Fruit fly (Drosophila melanogaster) whole organism, embryonic: ENCODE data around the gene CG8173.
A peak's percentile ranks its signal among the peaks of the same experiment; 100 is the strongest.

Experiments
- Ada2b ChIP-seq: fragments of 200-800 bp; sonication (Bioruptor generic); IDR thresholded peaks from 2 replicates; pipeline ENCODE4 v1.3.6; 2022; ENCODE audit warnings: missing biosample characterization, missing genetic modification characterization
- Bdp1 ChIP-seq: fragments of 200-800 bp; sonication (Bioruptor generic); optimal IDR thresholded peaks from 3 replicates; lab custom pipeline; 2016; ENCODE audit warnings: missing biosample characterization, missing genetic modification characterization
- CG10979 ChIP-seq: fragments of 200-800 bp; sonication (Bioruptor generic); optimal IDR thresholded peaks from 2 replicates; lab custom pipeline; 2018; ENCODE audit warnings: missing biosample characterization, mild to moderate bottlenecking, missing genetic modification characterization, moderate library complexity
- CG11723 ChIP-seq: fragments of 200-800 bp; sonication (Bioruptor generic); optimal IDR thresholded peaks from 2 replicates; lab custom pipeline; 2017; ENCODE audit warnings: missing biosample characterization, mild to moderate bottlenecking, missing genetic modification characterization
- CG15011 ChIP-seq: fragments of 200-800 bp; sonication (Bioruptor generic); optimal IDR thresholded peaks from 3 replicates; lab custom pipeline; 2018; ENCODE audit warnings: missing biosample characterization, mild to moderate bottlenecking, missing genetic modification characterization
- CG16815 ChIP-seq: fragments of 200-800 bp; sonication (Bioruptor generic); optimal IDR thresholded peaks from 3 replicates; lab custom pipeline; 2017; ENCODE audit warnings: missing biosample characterization, mild to moderate bottlenecking, missing genetic modification characterization
- CG17612 ChIP-seq: fragments of 200-800 bp; sonication (Bioruptor generic); IDR thresholded peaks from 2 replicates; pipeline ENCODE4 v1.3.6; 2022; ENCODE audit warnings: missing biosample characterization, missing genetic modification characterization
- CG17802 ChIP-seq: fragments of 200-800 bp; sonication (Bioruptor generic); optimal IDR thresholded peaks from 2 replicates; lab custom pipeline; 2018; ENCODE audit warnings: missing biosample characterization, mild to moderate bottlenecking, missing genetic modification characterization, moderate library complexity
- CG2129 ChIP-seq: fragments of 200-800 bp; sonication (Bioruptor generic); IDR thresholded peaks from 2 replicates; pipeline ENCODE4 v1.3.6; 2022; ENCODE audit warnings: missing biosample characterization, missing genetic modification characterization; ENCODE audit not compliant: partially characterized antibody
- CG3163 ChIP-seq: fragments of 200-800 bp; sonication (Bioruptor generic); optimal IDR thresholded peaks from 3 replicates; lab custom pipeline; 2016; ENCODE audit warnings: missing biosample characterization, missing genetic modification characterization
- CG4730 ChIP-seq: fragments of 200-800 bp; sonication (Bioruptor generic); IDR thresholded peaks from 2 replicates; pipeline ENCODE4 v1.3.6; 2022; ENCODE audit warnings: missing biosample characterization, missing genetic modification characterization
- CG5180 ChIP-seq: fragments of 200-800 bp; sonication (Bioruptor generic); optimal IDR thresholded peaks from 3 replicates; lab custom pipeline; 2017; ENCODE audit warnings: missing biosample characterization, missing genetic modification characterization, mild to moderate bottlenecking, moderate library complexity, missing genetic modification reagents
- CG7372 ChIP-seq: fragments of 200-800 bp; sonication (Bioruptor generic); IDR thresholded peaks from 2 replicates; pipeline ENCODE4 v1.3.6; 2022; ENCODE audit warnings: missing biosample characterization, missing genetic modification characterization
- CG7987 ChIP-seq: fragments of 200-800 bp; sonication (Bioruptor generic); optimal IDR thresholded peaks from 2 replicates; lab custom pipeline; 2018; ENCODE audit warnings: missing biosample characterization, mild to moderate bottlenecking, missing genetic modification characterization, moderate library complexity
- CG8089 ChIP-seq: fragments of 200-800 bp; sonication (Bioruptor generic); optimal IDR thresholded peaks from 3 replicates; lab custom pipeline; 2016; ENCODE audit warnings: missing biosample characterization, missing genetic modification characterization
- Dbx ChIP-seq: fragments of 200-800 bp; sonication (Bioruptor generic); IDR thresholded peaks from 3 replicates; pipeline ENCODE4 v1.3.6; 2022; ENCODE audit warnings: missing biosample characterization, missing genetic modification characterization
- Dp ChIP-seq: fragments of 200-800 bp; sonication (Bioruptor generic); optimal IDR thresholded peaks from 2 replicates; lab custom pipeline; 2018; ENCODE audit warnings: missing biosample characterization, mild to moderate bottlenecking, missing genetic modification characterization, moderate library complexity
- E2f1 ChIP-seq: fragments of 200-800 bp; sonication (Bioruptor generic); IDR thresholded peaks from 2 replicates; pipeline ENCODE4 v1.3.6; 2022; ENCODE audit warnings: missing biosample characterization, missing genetic modification characterization
- Gug ChIP-seq: fragments of 200-800 bp; sonication (Bioruptor generic); IDR thresholded peaks from 4 replicates; pipeline ENCODE4 v1.3.6; 2022; ENCODE audit warnings: missing biosample characterization, missing genetic modification characterization
- HLH54F ChIP-seq: fragments of 200-800 bp; sonication (Bioruptor generic); optimal IDR thresholded peaks from 3 replicates; lab custom pipeline; 2016; ENCODE audit warnings: missing biosample characterization, missing genetic modification characterization
- Hmx ChIP-seq: fragments of 200-800 bp; sonication (Bioruptor generic); optimal IDR thresholded peaks from 2 replicates; lab custom pipeline; 2016; ENCODE audit warnings: missing biosample characterization, missing genetic modification characterization
- Opbp ChIP-seq: fragments of 200-800 bp; sonication (Bioruptor generic); IDR thresholded peaks from 3 replicates; pipeline ENCODE4 v1.3.6; 2022; ENCODE audit warnings: missing biosample characterization, missing genetic modification characterization; ENCODE audit not compliant: partially characterized antibody
- PHDP ChIP-seq: fragments of 200-800 bp; sonication (Bioruptor generic); optimal IDR thresholded peaks from 3 replicates; lab custom pipeline; 2018; ENCODE audit warnings: missing biosample characterization, mild to moderate bottlenecking, missing genetic modification characterization, moderate library complexity
- Stat92E ChIP-seq, 3 experiments: fragments of >200 bp in 2 of 3; fragments of 200-800 bp in 1 of 3; sonication (Bioruptor generic) in 1 of 3; optimal IDR thresholded peaks; 2 replicates each; lab custom pipeline; 2017 to 2019; ENCODE audit warnings: missing biosample characterization in 3 of 3, missing genetic modification characterization in 3 of 3, mild to moderate bottlenecking in 1 of 3, moderate library complexity in 1 of 3
- Tbp ChIP-seq: fragments of >200 bp; optimal IDR thresholded peaks from 2 replicates; lab custom pipeline; 2018; ENCODE audit warnings: missing biosample characterization, missing genetic modification characterization
- Xrp1 ChIP-seq: fragments of 200-800 bp; sonication (Bioruptor generic); IDR thresholded peaks from 2 replicates; pipeline ENCODE4 v1.3.6; 2022; ENCODE audit warnings: missing biosample characterization, missing genetic modification characterization
- chn ChIP-seq: fragments of 200-800 bp; sonication (Bioruptor generic); optimal IDR thresholded peaks from 2 replicates; lab custom pipeline; 2016; ENCODE audit warnings: missing biosample characterization, missing genetic modification characterization
- crol ChIP-seq: fragments of 200-800 bp; sonication (Bioruptor generic); IDR thresholded peaks from 2 replicates; pipeline ENCODE4 v1.3.6; 2022; ENCODE audit warnings: missing biosample characterization, missing genetic modification characterization
- dmrt99B ChIP-seq: fragments of 200-800 bp; sonication (Bioruptor generic); optimal IDR thresholded peaks from 2 replicates; lab custom pipeline; 2018; ENCODE audit warnings: missing biosample characterization, mild to moderate bottlenecking, missing genetic modification characterization, moderate library complexity
- eve ChIP-seq, 2 experiments: fragments of >200 bp; optimal IDR thresholded peaks; 2 replicates each; lab custom pipeline; 2017; ENCODE audit warnings: missing biosample characterization in 2 of 2, missing genetic modification characterization in 2 of 2
- exex ChIP-seq: fragments of 200-800 bp; sonication (Bioruptor generic); optimal IDR thresholded peaks from 4 replicates; lab custom pipeline; 2018; ENCODE audit warnings: missing biosample characterization, mild to moderate bottlenecking, missing genetic modification characterization, moderate library complexity
- gfzf ChIP-seq: fragments of 200-800 bp; sonication (Bioruptor generic); optimal IDR thresholded peaks from 2 replicates; lab custom pipeline; 2016; ENCODE audit warnings: missing biosample characterization, mild to moderate bottlenecking, missing genetic modification characterization, moderate library complexity
- gt ChIP-seq: fragments of 200-800 bp; sonication (Bioruptor generic); IDR thresholded peaks from 2 replicates; pipeline ENCODE4 v1.3.6; 2022; ENCODE audit warnings: missing biosample characterization, missing genetic modification characterization
- nmo ChIP-seq: fragments of 200-800 bp; sonication (Bioruptor generic); optimal IDR thresholded peaks from 2 replicates; lab custom pipeline; 2018; ENCODE audit warnings: missing biosample characterization, mild to moderate bottlenecking, missing genetic modification characterization, moderate library complexity
- otp ChIP-seq: fragments of 200-800 bp; sonication (Bioruptor generic); IDR thresholded peaks from 3 replicates; pipeline ENCODE4, ENCODE4 v1.3.6; 2022; ENCODE audit warnings: missing biosample characterization, missing genetic modification characterization
- pan ChIP-seq, 4 experiments: fragments of >200 bp in 3 of 4; fragments of 200-800 bp in 1 of 4; sonication (Bioruptor generic) in 1 of 4; optimal IDR thresholded peaks in 3 of 4; IDR thresholded peaks in 1 of 4; 2 replicates each; pipeline versions ENCODE4 v1.3.6 to Lab custom; 2017 to 2022; ENCODE audit warnings: missing biosample characterization in 2 of 4, missing genetic modification characterization in 2 of 4, mixed read lengths in 1 of 4
- peb ChIP-seq: fragments of 200-800 bp; sonication (Bioruptor generic); IDR thresholded peaks from 2 replicates; pipeline ENCODE4 v1.3.6; 2022; ENCODE audit warnings: missing biosample characterization, missing genetic modification characterization
- pho ChIP-seq: fragments of 200-800 bp; sonication (Bioruptor generic); optimal IDR thresholded peaks from 2 replicates; lab custom pipeline; 2016; ENCODE audit warnings: missing biosample characterization, missing genetic modification characterization
- row ChIP-seq: fragments of 200-800 bp; sonication (Bioruptor generic); IDR thresholded peaks from 3 replicates; pipeline ENCODE4 v1.3.6; 2022; ENCODE audit warnings: missing biosample characterization, missing genetic modification characterization
- scrt ChIP-seq: fragments of 200-800 bp; sonication (Bioruptor generic); optimal IDR thresholded peaks from 2 replicates; lab custom pipeline; 2018; ENCODE audit warnings: missing biosample characterization, mild to moderate bottlenecking, missing genetic modification characterization, moderate library complexity
- seq ChIP-seq: fragments of 200-800 bp; sonication (Bioruptor generic); IDR thresholded peaks from 2 replicates; pipeline ENCODE4 v1.3.6; 2022; ENCODE audit warnings: missing biosample characterization, missing genetic modification characterization
- shn ChIP-seq: fragments of 200-800 bp; sonication (Bioruptor generic); optimal IDR thresholded peaks from 3 replicates; lab custom pipeline; 2016; ENCODE audit warnings: missing biosample characterization, missing genetic modification characterization
- sim ChIP-seq: fragments of 200-800 bp; sonication (Bioruptor generic); IDR thresholded peaks from 2 replicates; pipeline ENCODE4 v1.3.6; 2022; ENCODE audit warnings: missing biosample characterization, missing genetic modification characterization
- slp2 ChIP-seq: fragments of 200-800 bp; sonication (Bioruptor generic); optimal IDR thresholded peaks from 2 replicates; lab custom pipeline; 2016; ENCODE audit warnings: missing biosample characterization, missing genetic modification characterization
- sob ChIP-seq: fragments of 200-800 bp; sonication (Bioruptor generic); IDR thresholded peaks from 2 replicates; pipeline ENCODE4 v1.3.6; 2022; ENCODE audit warnings: missing biosample characterization, missing genetic modification characterization
- sr ChIP-seq: fragments of 200-800 bp; sonication (Bioruptor generic); IDR thresholded peaks from 3 replicates; pipeline ENCODE4 v1.3.6; 2022; ENCODE audit warnings: missing biosample characterization, missing genetic modification characterization
- ssp ChIP-seq: fragments of 200-800 bp; sonication (Bioruptor generic); IDR thresholded peaks from 2 replicates; pipeline ENCODE4 v1.3.6; 2022; ENCODE audit warnings: missing biosample characterization, missing genetic modification characterization
- stc ChIP-seq: fragments of 200-800 bp; sonication (Bioruptor generic); IDR thresholded peaks from 2 replicates; pipeline ENCODE4 v1.3.6; 2022; ENCODE audit warnings: missing biosample characterization, missing genetic modification characterization
- tin ChIP-seq: fragments of 200-800 bp; sonication (Bioruptor generic); optimal IDR thresholded peaks from 3 replicates; lab custom pipeline; 2016; ENCODE audit warnings: missing biosample characterization, missing genetic modification characterization
- trh ChIP-seq: fragments of 200-800 bp; sonication (Bioruptor generic); optimal IDR thresholded peaks from 2 replicates; lab custom pipeline; 2016; ENCODE audit warnings: missing biosample characterization, missing genetic modification characterization
- zfh2 ChIP-seq: fragments of 200-800 bp; sonication (Bioruptor generic); optimal IDR thresholded peaks from 2 replicates; lab custom pipeline; 2016; ENCODE audit warnings: missing biosample characterization, missing genetic modification characterization

The CG8173 gene

dm6 chrX:17751658-17752057 lies 42.2 kb upstream of the CG8173 start (continued):
- TF ChIP-seq sob (GFP tag; lab: Robert Waterston, UW), result peak; percentile 45; the same call in 1 of the 2 replicates
- TF ChIP-seq CG15011 (GFP tag; lab: Kevin White, UChicago), result no peak
- TF ChIP-seq pan (optimal IDR thresholded peaks at IDR 0.05; lab: Kevin White, UChicago), result no peak
- TF ChIP-seq pan (GFP tag; optimal IDR thresholded peaks at IDR 0.05 in 1 of 2, IDR thresholded peaks at IDR 0.05 in 1 of 2), result peak in 1 of 2 experiments; percentile 21
- TF ChIP-seq sim, result no peak
- 0 out of 2 replicates have a peak, but pooled peaks have one; percentile 13 for TF ChIP-seq CG4730
- TF ChIP-seq E2f1, result peak; percentile 54; the same call in 1 of the 2 replicates
- 0 out of 4 replicates have a peak, but pooled peaks have one; percentile 20 for TF ChIP-seq Gug (GFP tag; lab: Robert Waterston, UW)
- no peak for TF ChIP-seq slp2 (GFP tag; lab: Kevin White, UChicago)
- peak; percentile 56 for TF ChIP-seq HLH54F (GFP tag; lab: Kevin White, UChicago)
- TF ChIP-seq CG10979 (tag; lab: Kevin White, UChicago), result peak; percentile 75
- no peak for TF ChIP-seq CG5180 (GFP tag; lab: Kevin White, UChicago)
- no peak for TF ChIP-seq Dp (GFP tag; lab: Kevin White, UChicago)
- no peak for TF ChIP-seq CG11723 (GFP tag; lab: Kevin White, UChicago)
- no peak for TF ChIP-seq otp (GFP tag; lab: Robert Waterston, UW)
- TF ChIP-seq CG2129 (GFP tag; lab: Robert Waterston, UW), result no peak
- TF ChIP-seq eve (GFP tag; optimal IDR thresholded peaks at IDR 0.05; lab: Kevin White, UChicago), result no peak
- TF ChIP-seq row (GFP tag; lab: Robert Waterston, UW), result 0 out of 3 replicates have a peak, but pooled peaks have one; percentile 13
- TF ChIP-seq gfzf (GFP tag; lab: Kevin White, UChicago), result no peak
- peak; percentile 53 for TF ChIP-seq pho (GFP tag; lab: Kevin White, UChicago)
- no peak for TF ChIP-seq seq
- TF ChIP-seq CG7987 (GFP tag; lab: Kevin White, UChicago), result no peak
- no peak for TF ChIP-seq PHDP (tag; lab: Kevin White, UChicago)
- no peak for TF ChIP-seq stc (GFP tag; lab: Robert Waterston, UW)
- peak; percentile 54 for TF ChIP-seq tin (GFP tag; lab: Kevin White, UChicago)
- peak; percentile 42 for TF ChIP-seq CG8089
- peak in 1 of 3 experiments; percentile 30 for TF ChIP-seq Stat92E (GFP tag; optimal IDR thresholded peaks at IDR 0.05; lab: Kevin White, UChicago)
- peak; percentile 46 for TF ChIP-seq CG3163
- peak; percentile 25; the same call in 1 of the 3 replicates for TF ChIP-seq Dbx (GFP tag; lab: Robert Waterston, UW)
- TF ChIP-seq exex (tag; lab: Kevin White, UChicago), result no peak
- peak; percentile 55 for TF ChIP-seq nmo (GFP tag; lab: Kevin White, UChicago)
- TF ChIP-seq Xrp1 (GFP tag; lab: Robert Waterston, UW), result no peak
- TF ChIP-seq CG7372 (GFP tag; lab: Robert Waterston, UW), result no peak
- no peak for TF ChIP-seq Tbp (GFP tag; lab: Kevin White, UChicago)
- TF ChIP-seq ssp (GFP tag; lab: Robert Waterston, UW), result peak; percentile 35
- no peak for TF ChIP-seq CG17612 (GFP tag; lab: Robert Waterston, UW)
- no peak for TF ChIP-seq crol (GFP tag; lab: Robert Waterston, UW)
- TF ChIP-seq peb (GFP tag; lab: Robert Waterston, UW), result no peak
- no peak for TF ChIP-seq sr (GFP tag; lab: Robert Waterston, UW)
- TF ChIP-seq Hmx (GFP tag; lab: Kevin White, UChicago), result no peak
- peak; percentile 35 for TF ChIP-seq shn (GFP tag; lab: Kevin White, UChicago)
- no peak; the same call in 2 of the 3 replicates for TF ChIP-seq Opbp (GFP tag; lab: Robert Waterston, UW)
- TF ChIP-seq Bdp1 (GFP tag; lab: Kevin White, UChicago), result no peak
- peak; percentile 9 for TF ChIP-seq CG16815 (GFP tag; lab: Kevin White, UChicago)
- TF ChIP-seq scrt (GFP tag; lab: Kevin White, UChicago), result no peak
- no peak for TF ChIP-seq trh (GFP tag; lab: Kevin White, UChicago)
- peak; percentile 40 for TF ChIP-seq chn
- TF ChIP-seq Ada2b (GFP tag; lab: Robert Waterston, UW), result no peak
- no peak for TF ChIP-seq CG17802 (tag; lab: Kevin White, UChicago)
- TF ChIP-seq dmrt99B, result no peak
- TF ChIP-seq gt, result no peak
- TF ChIP-seq zfh2 (GFP tag; lab: Kevin White, UChicago), result peak; percentile 31
